Fruit fly (Drosophila melanogaster): ENCODE measurements around the gene CG31465.

DNA sequence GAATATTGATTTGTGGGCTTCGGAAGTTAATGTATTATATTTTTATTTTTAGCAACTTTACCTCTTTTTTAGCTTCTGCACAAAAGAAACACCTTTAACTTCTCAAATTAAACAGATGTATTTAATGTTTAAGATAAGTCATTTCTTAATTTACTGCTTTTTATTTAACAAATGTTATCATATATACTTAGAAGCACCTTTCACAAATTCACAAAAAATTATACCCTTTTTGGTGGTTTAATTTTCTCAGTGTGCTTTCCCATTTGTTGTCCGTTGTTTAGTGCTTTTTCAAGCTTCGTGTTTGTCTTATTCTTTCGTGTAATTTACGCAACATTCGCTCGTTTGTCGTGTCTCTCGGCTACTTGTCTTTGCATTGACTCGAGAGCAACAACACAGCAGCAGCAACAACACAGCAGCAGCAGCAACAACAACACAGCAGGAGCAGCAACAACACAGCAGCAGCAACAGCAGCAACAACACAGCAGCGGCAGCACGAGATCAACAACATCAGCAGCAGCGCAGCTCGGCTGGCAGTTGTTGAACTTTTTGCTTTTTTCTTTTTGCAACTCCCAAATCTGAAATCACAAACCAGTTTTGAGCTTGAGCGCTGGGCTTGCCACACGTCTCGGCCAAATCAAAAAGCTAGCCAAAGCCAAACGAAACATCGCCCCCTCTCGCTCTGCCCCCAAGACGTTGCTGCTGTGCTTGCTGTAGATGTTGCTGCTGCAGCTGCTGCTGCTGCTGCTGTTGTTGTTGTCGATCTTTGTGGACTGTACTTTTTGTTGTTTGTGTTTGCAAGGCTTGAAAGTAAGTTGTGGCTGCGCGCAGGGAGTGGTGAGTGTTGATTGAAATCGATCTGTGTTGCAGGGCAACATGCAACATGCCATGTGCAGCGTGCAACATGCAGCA is 43.3 kb upstream of the CG31465 start:
- TF ChIP-seq psq (optimal IDR thresholded peaks at IDR 0.05) (no peak), pan (optimal IDR thresholded peaks at IDR 0.05) (no peak), usp (GFP tag; optimal IDR thresholded peaks at IDR 0.05) (no peak), CG8478 (optimal IDR thresholded peaks at IDR 0.05) (no peak), Dll (optimal IDR thresholded peaks at IDR 0.05) (no peak), EcR (GFP tag; optimal IDR thresholded peaks at IDR 0.05) (peak in 1 of 2 experiments; percentile 89)
